Worm (Caenorhabditis elegans) whole organism, young adult: ENCODE data around the gene T03D8.6.

ENCODE experiments used
- F23B12.7 ChIP-seq: sonication (generic microtip); optimal IDR thresholded peaks from 2 replicates; lab custom pipeline; 2017; ENCODE audit warnings: missing genetic modification characterization, mild to moderate bottlenecking, missing compliant biosample characterization, antibody characterized with exemption, moderate library complexity; ENCODE audit not compliant: insufficient read depth
- F37B4.10 ChIP-seq: fragments of 200-800 bp; sonication (Bioruptor generic); IDR thresholded peaks from 2 replicates; pipeline ENCODE4 v1.3.6; 2022; ENCODE audit warnings: missing genetic modification characterization, missing compliant biosample characterization
- F57C9.4 ChIP-seq: sonication (generic microtip); optimal IDR thresholded peaks from 2 replicates; lab custom pipeline; 2017; ENCODE audit warnings: mild to moderate bottlenecking, missing genetic modification characterization, missing compliant biosample characterization
- K11D2.4 ChIP-seq: fragments of 200-800 bp; sonication (Bioruptor generic); IDR thresholded peaks from 2 replicates; pipeline ENCODE4 v1.3.6; 2022; ENCODE audit warnings: missing genetic modification reagents, missing genetic modification characterization, missing compliant biosample characterization
- K12H6.12 ChIP-seq: fragments of 200-800 bp; sonication (Bioruptor generic); optimal IDR thresholded peaks from 2 replicates; lab custom pipeline; 2018; ENCODE audit warnings: mild to moderate bottlenecking, missing genetic modification characterization, missing compliant biosample characterization
- Y56A3A.18 ChIP-seq: fragments of 200-800 bp; sonication (Bioruptor generic); IDR thresholded peaks from 2 replicates; pipeline ENCODE4 v1.3.6; 2022; ENCODE audit warnings: missing genetic modification reagents, missing genetic modification characterization, missing compliant biosample characterization
- Y67H2A.10 ChIP-seq: fragments of 200-800 bp; sonication (Bioruptor generic); conservative IDR thresholded peaks from 2 replicates; pipeline ENCODE4 v1.3.6; 2022; ENCODE audit warnings: missing genetic modification reagents, missing genetic modification characterization, missing compliant biosample characterization
- Y79H2A.3 ChIP-seq: fragments of 200-800 bp; sonication (Bioruptor generic); conservative IDR thresholded peaks from 2 replicates; pipeline ENCODE4 v1.3.6; 2022; ENCODE audit warnings: missing genetic modification reagents, missing genetic modification characterization, missing compliant biosample characterization
- akir-1 ChIP-seq: fragments of 200-800 bp; sonication (Bioruptor generic); optimal IDR thresholded peaks from 2 replicates; lab custom pipeline; 2018; ENCODE audit warnings: mild to moderate bottlenecking, missing genetic modification characterization, moderate library complexity, missing compliant biosample characterization
- ama-1 ChIP-seq, 3 experiments: fragments of 150-350 bp in 1 of 3; sonication (generic microtip) in 2 of 3; optimal IDR thresholded peaks; 2 replicates each; lab custom pipeline; 2014 to 2018; ENCODE audit warnings: missing biosample characterization in 2 of 3, missing genetic modification characterization in 2 of 3, missing genetic modification reagents in 2 of 3
- attf-5 ChIP-seq: fragments of 200-800 bp; sonication (Bioruptor generic); optimal IDR thresholded peaks from 2 replicates; lab custom pipeline; 2018; ENCODE audit warnings: mild to moderate bottlenecking, missing genetic modification characterization, missing compliant biosample characterization
- attf-6 ChIP-seq: fragments of 200-800 bp; sonication (Bioruptor generic); IDR thresholded peaks from 2 replicates; pipeline ENCODE4 v1.3.6; 2022; ENCODE audit warnings: missing genetic modification reagents, missing genetic modification characterization, missing compliant biosample characterization
- ccch-3 ChIP-seq: fragments of 200-800 bp; sonication (Bioruptor generic); optimal IDR thresholded peaks from 2 replicates; lab custom pipeline; 2018; ENCODE audit warnings: mild to moderate bottlenecking, missing genetic modification characterization, missing compliant biosample characterization
- cebp-1 ChIP-seq, 2 experiments: fragments of 200-800 bp in 1 of 2; sonication (Bioruptor generic) in 1 of 2; sonication (generic microtip) in 1 of 2; IDR thresholded peaks in 1 of 2; optimal IDR thresholded peaks in 1 of 2; 2 replicates each; pipeline versions ENCODE4 v1.3.6 to Lab custom; 2017 to 2022; ENCODE audit warnings: missing compliant biosample characterization in 2 of 2, missing genetic modification characterization in 2 of 2, mild to moderate bottlenecking in 1 of 2, missing genetic modification reagents in 1 of 2, moderate library complexity in 1 of 2
- ceh-40 ChIP-seq: fragments of 200-800 bp; sonication (Bioruptor generic); IDR thresholded peaks from 2 replicates; pipeline ENCODE4 v1.3.6; 2022; ENCODE audit warnings: missing genetic modification characterization, missing compliant biosample characterization
- dox-1 ChIP-seq: fragments of 200-800 bp; sonication (Bioruptor generic); IDR thresholded peaks from 2 replicates; pipeline ENCODE4 v1.3.6; 2022; ENCODE audit warnings: missing genetic modification reagents, missing genetic modification characterization, missing compliant biosample characterization
- egl-18 ChIP-seq: fragments of 200-800 bp; sonication (Bioruptor generic); IDR thresholded peaks from 2 replicates; pipeline ENCODE4 v1.3.6; 2022; ENCODE audit warnings: missing genetic modification reagents, missing genetic modification characterization, missing compliant biosample characterization
- egrh-3 ChIP-seq: fragments of 200-800 bp; sonication (Bioruptor generic); IDR thresholded peaks from 2 replicates; pipeline ENCODE4 v1.3.6; 2022; ENCODE audit warnings: missing genetic modification reagents, missing genetic modification characterization, missing compliant biosample characterization
- hmg-1.2 ChIP-seq: fragments of 200-800 bp; sonication (Bioruptor generic); IDR thresholded peaks from 2 replicates; pipeline ENCODE4 v1.3.6; 2022; ENCODE audit warnings: missing genetic modification reagents, missing genetic modification characterization, missing compliant biosample characterization
- hmg-20 ChIP-seq: fragments of 200-800 bp; sonication (Bioruptor generic); IDR thresholded peaks from 2 replicates; pipeline ENCODE4 v1.3.6; 2022; ENCODE audit warnings: missing genetic modification reagents, missing genetic modification characterization, missing compliant biosample characterization
- let-526 ChIP-seq: fragments of 200-800 bp; sonication (Bioruptor generic); IDR thresholded peaks from 2 replicates; pipeline ENCODE4 v1.3.6; 2022; ENCODE audit warnings: missing genetic modification reagents, missing genetic modification characterization, missing compliant biosample characterization
- let-607 ChIP-seq, 2 experiments: fragments of 200-800 bp in 1 of 2; sonication (Bioruptor generic) in 1 of 2; sonication (generic microtip) in 1 of 2; optimal IDR thresholded peaks; 2 replicates each; lab custom pipeline; 2016 to 2018; ENCODE audit warnings: mild to moderate bottlenecking in 2 of 2, missing compliant biosample characterization in 2 of 2, missing genetic modification characterization in 2 of 2, moderate library complexity in 2 of 2, missing genotype in 1 of 2
- lin-35 ChIP-seq, 3 experiments: fragments of 150-350 bp in 2 of 3; sonication (generic microtip) in 1 of 3; optimal IDR thresholded peaks; 2 replicates each; lab custom pipeline; 2014 to 2018; ENCODE audit warnings: missing biosample characterization in 3 of 3, missing genetic modification characterization in 3 of 3, missing genetic modification reagents in 3 of 3
- lsl-1 ChIP-seq: fragments of 200-800 bp; sonication (Bioruptor generic); optimal IDR thresholded peaks from 2 replicates; lab custom pipeline; 2018; ENCODE audit warnings: mild to moderate bottlenecking, missing genetic modification characterization, moderate library complexity, missing compliant biosample characterization
- lsy-27 ChIP-seq: sonication (generic microtip); optimal IDR thresholded peaks from 2 replicates; lab custom pipeline; 2017; ENCODE audit warnings: missing genetic modification characterization, mild to moderate bottlenecking, missing compliant biosample characterization, antibody characterized with exemption, missing genotype, borderline replicate concordance; ENCODE audit not compliant: insufficient read depth
- madf-10 ChIP-seq: sonication (generic microtip); optimal IDR thresholded peaks from 2 replicates; lab custom pipeline; 2016; ENCODE audit warnings: mild to moderate bottlenecking, missing genetic modification characterization, missing compliant biosample characterization
- madf-3 ChIP-seq: fragments of 200-800 bp; sonication (Bioruptor generic); IDR thresholded peaks from 2 replicates; pipeline ENCODE4 v1.3.6; 2022; ENCODE audit warnings: missing genetic modification reagents, missing genetic modification characterization, missing compliant biosample characterization
- mcd-1 ChIP-seq: fragments of 200-800 bp; sonication (Bioruptor generic); IDR thresholded peaks from 2 replicates; pipeline ENCODE4 v1.3.6; 2022; ENCODE audit warnings: missing genetic modification reagents, missing genetic modification characterization, missing compliant biosample characterization
- nfyb-1 ChIP-seq: fragments of 200-800 bp; sonication (Bioruptor generic); IDR thresholded peaks from 2 replicates; pipeline ENCODE4 v1.3.6; 2022; ENCODE audit warnings: missing genetic modification reagents, missing genetic modification characterization, missing compliant biosample characterization
- nhr-27 ChIP-seq: fragments of 200-800 bp; sonication (Bioruptor generic); optimal IDR thresholded peaks from 2 replicates; lab custom pipeline; 2018; ENCODE audit warnings: mild to moderate bottlenecking, missing genetic modification characterization, moderate library complexity, missing compliant biosample characterization
- nhr-80 ChIP-seq: sonication (generic microtip); optimal IDR thresholded peaks from 2 replicates; lab custom pipeline; 2016; ENCODE audit warnings: missing genetic modification characterization, missing compliant biosample characterization
- pbrm-1 ChIP-seq: fragments of 200-800 bp; sonication (Bioruptor generic); IDR thresholded peaks from 2 replicates; pipeline ENCODE4 v1.3.6; 2022; ENCODE audit warnings: missing genetic modification reagents, missing genetic modification characterization, missing compliant biosample characterization
- rec-8 ChIP-seq, 2 experiments: sonication (generic microtip); optimal IDR thresholded peaks; 2 replicates each; lab custom pipeline; 2016; ENCODE audit warnings: mild to moderate bottlenecking in 2 of 2, missing genetic modification characterization in 2 of 2, missing genetic modification reagents in 2 of 2, missing genotype in 2 of 2, missing biosample characterization in 1 of 2, missing compliant biosample characterization in 1 of 2, moderate library complexity in 1 of 2
- snpc-3.4 ChIP-seq: sonication (generic microtip); optimal IDR thresholded peaks from 2 replicates; lab custom pipeline; 2017; ENCODE audit warnings: missing genetic modification characterization, mild to moderate bottlenecking, missing compliant biosample characterization, antibody characterized with exemption, moderate library complexity, missing genotype, missing genetic modification reagents
- snpc-4 ChIP-seq, 5 experiments: fragments of 150-350 bp in 1 of 5; sonication (generic microtip) in 4 of 5; optimal IDR thresholded peaks; 2 replicates each; lab custom pipeline; 2014 to 2018; ENCODE audit warnings: missing genetic modification characterization in 5 of 5, missing biosample characterization in 3 of 5, antibody characterized with exemption in 2 of 5, mild to moderate bottlenecking in 2 of 5, missing compliant biosample characterization in 2 of 5, missing genotype in 2 of 5, moderate library complexity in 2 of 5, missing genetic modification reagents in 1 of 5
- somi-1 ChIP-seq: fragments of 200-800 bp; sonication (Bioruptor generic); optimal IDR thresholded peaks from 2 replicates; lab custom pipeline; 2018; ENCODE audit warnings: mild to moderate bottlenecking, missing genetic modification characterization, missing compliant biosample characterization
- tbx-9 ChIP-seq: sonication (generic microtip); optimal IDR thresholded peaks from 2 replicates; lab custom pipeline; 2016; ENCODE audit warnings: borderline replicate concordance, missing genetic modification characterization, inconsistent platforms, missing compliant biosample characterization
- unc-130 ChIP-seq: sonication (generic microtip); optimal IDR thresholded peaks from 2 replicates; lab custom pipeline; 2016; ENCODE audit warnings: missing genetic modification reagents, missing genetic modification characterization, missing compliant biosample characterization
- zfh-2 ChIP-seq: fragments of 200-800 bp; sonication (Bioruptor generic); conservative IDR thresholded peaks from 2 replicates; pipeline ENCODE4 v1.3.6; 2022; ENCODE audit warnings: missing genetic modification reagents, missing genetic modification characterization, missing compliant biosample characterization
- zim-3 ChIP-seq: sonication (generic microtip); optimal IDR thresholded peaks from 2 replicates; lab custom pipeline; 2017; ENCODE audit warnings: mild to moderate bottlenecking, missing genetic modification characterization, moderate library complexity, missing compliant biosample characterization
- ztf-22 ChIP-seq: fragments of 200-800 bp; sonication (Bioruptor generic); optimal IDR thresholded peaks from 2 replicates; lab custom pipeline; 2018; ENCODE audit warnings: mild to moderate bottlenecking, missing genetic modification characterization, moderate library complexity, missing compliant biosample characterization
- ztf-26 ChIP-seq: sonication (generic microtip); optimal IDR thresholded peaks from 2 replicates; lab custom pipeline; 2017; ENCODE audit warnings: missing genetic modification characterization, missing compliant biosample characterization

The T03D8.6 gene

DNA sequence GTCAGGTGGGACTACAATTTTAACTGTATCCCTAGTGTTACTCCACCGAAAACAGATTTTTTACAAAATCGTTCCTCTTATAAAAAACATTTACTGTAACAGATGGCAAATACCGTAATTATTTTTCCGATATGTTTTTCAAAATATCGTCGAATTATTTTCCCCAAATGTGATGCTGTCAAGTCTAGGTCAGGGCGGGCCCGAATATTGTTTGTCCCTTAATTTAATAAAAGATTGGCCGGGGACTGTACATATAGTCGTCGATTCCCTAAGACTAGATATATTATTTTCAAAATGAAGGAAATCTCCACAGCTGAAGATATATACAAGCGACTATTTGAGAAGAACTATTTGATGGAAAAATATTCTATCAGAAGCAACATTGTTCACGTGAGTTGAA lies 22.2 kb downstream of the T03D8.6 start, which contains the start of gene sdf-9:
TSS of gene sdf-9 (plus strand) at position 301 of the 400 bp plus-strand sequence.
- TF ChIP-seq ccch-3 (no peak), let-526 (GFP tag; lab: Robert Waterston, UW) (no peak), madf-3 (no peak), ztf-22 (no peak), zfh-2 (GFP tag; lab: Robert Waterston, UW) (no peak), unc-130 (GFP tag; lab: Kevin White, UChicago) (no peak), ama-1 (optimal IDR thresholded peaks at IDR 0.05; lab: Kevin White, UChicago) (no peak), ama-1 (GFP tag; optimal IDR thresholded peaks at IDR 0.05; lab: Kevin White, UChicago) (no peak)

DNA sequence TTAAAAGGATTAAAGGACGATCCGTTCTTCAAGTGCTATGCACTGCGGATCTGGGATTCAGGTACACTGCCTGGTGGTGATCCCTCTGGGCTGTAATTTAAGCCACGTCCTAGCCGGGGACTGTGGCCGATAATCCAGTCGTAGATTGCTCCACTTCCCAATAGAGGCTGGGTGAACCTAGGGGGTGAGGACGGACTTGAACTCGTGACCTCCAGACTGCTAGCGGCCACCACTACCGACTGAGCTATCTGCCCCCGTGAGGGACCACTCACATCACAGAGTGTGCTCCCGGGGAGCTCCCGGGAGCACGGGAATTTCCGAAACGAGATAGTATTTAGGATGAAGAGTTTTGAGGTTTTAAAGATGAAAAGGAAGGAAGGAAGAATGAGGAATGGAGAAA lies 24.8 kb downstream of the T03D8.6 start:
- TF ChIP-seq zfh-2 (GFP tag; lab: Robert Waterston, UW) = 0 out of 2 replicates have a peak, but pooled peaks have one; percentile 13
- TF ChIP-seq dox-1 (GFP tag; lab: Robert Waterston, UW) = 0 out of 2 replicates have a peak, but pooled peaks have one; percentile 15

DNA sequence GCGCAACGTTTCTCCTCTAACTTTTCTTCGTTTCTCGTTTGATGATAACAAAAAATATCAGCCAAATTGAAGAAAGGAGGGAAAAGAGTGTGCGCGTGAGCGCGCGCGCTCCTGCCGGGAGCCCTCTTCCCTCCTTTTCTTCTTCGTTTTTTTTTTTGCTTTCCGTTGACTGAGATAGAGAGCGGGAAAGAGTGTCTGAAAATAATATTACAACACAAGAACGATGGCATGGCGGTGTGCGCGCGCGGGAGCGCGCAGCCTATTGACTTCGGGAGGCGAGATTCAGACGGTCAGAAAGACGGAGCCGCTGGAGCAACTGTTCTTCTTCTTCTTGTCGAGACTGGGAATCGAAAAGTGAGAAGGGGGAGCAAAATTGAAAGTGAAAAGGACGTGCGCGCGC lies 26.4 kb downstream of the T03D8.6 start:
- TF ChIP-seq madf-10 (tag; lab: Kevin White, UChicago) (peak; percentile 11), lin-35 (GFP tag; optimal IDR thresholded peaks at IDR 0.05; lab: Kevin White, UChicago) (no peak), let-607 (tag; optimal IDR thresholded peaks at IDR 0.05; lab: Kevin White, UChicago) (no peak), pbrm-1 (GFP tag; lab: Robert Waterston, UW) (no peak), attf-5 (GFP tag; lab: Kevin White, UChicago) (peak; percentile 41), nhr-80 (tag; lab: Kevin White, UChicago) (peak; percentile 80), akir-1 (no peak), nfyb-1 (GFP tag; lab: Robert Waterston, UW) (no peak), mcd-1 (GFP tag; lab: Robert Waterston, UW) (peak; percentile 24; the same call in 1 of the 2 replicates), K11D2.4 (peak; percentile 22; the same call in 1 of the 2 replicates), zim-3 (no peak), hmg-20 (no peak), snpc-4 (GFP tag; optimal IDR thresholded peaks at IDR 0.05; lab: Kevin White, UChicago) (no peak), snpc-4 (tag; optimal IDR thresholded peaks at IDR 0.05; lab: Kevin White, UChicago) (peak in 1 of 4 experiments; percentile 11), egrh-3 (GFP tag; lab: Robert Waterston, UW) (peak; percentile 41; the same call in 1 of the 2 replicates), F37B4.10 (no peak), F57C9.4 (tag; lab: Kevin White, UChicago) (no peak), somi-1 (no peak), ceh-40 (no peak), Y79H2A.3 (no peak), lsy-27 (no peak), Y67H2A.10 (GFP tag; lab: Robert Waterston, UW) (no peak), cebp-1 (GFP tag; IDR thresholded peaks at IDR 0.05; lab: Robert Waterston, UW) (no peak), cebp-1 (tag; optimal IDR thresholded peaks at IDR 0.05; lab: Kevin White, UChicago) (peak; percentile 50), lsl-1 (GFP tag; lab: Kevin White, UChicago) (no peak), attf-6 (GFP tag; lab: Robert Waterston, UW) (no peak), egl-18 (GFP tag; lab: Robert Waterston, UW) (no peak), nhr-27 (no peak), ztf-26 (no peak), zfh-2 (GFP tag; lab: Robert Waterston, UW) (peak; percentile 97), Y56A3A.18 (no peak), F23B12.7 (tag; lab: Kevin White, UChicago) (no peak), snpc-3.4 (tag; lab: Kevin White, UChicago) (no peak), K12H6.12 (peak; percentile 74), tbx-9 (no peak), hmg-1.2 (GFP tag; lab: Robert Waterston, UW) (no peak; the same call in 1 of the 2 replicates), rec-8 (tag; optimal IDR thresholded peaks at IDR 0.05; lab: Kevin White, UChicago) (no peak)
